Worm (Caenorhabditis elegans) whole organism, L3 larva: Measurements from ENCODE around the gene mboa-6.

ENCODE experiments used
- R02D3.7 ChIP-seq: fragments of 150-350 bp; optimal IDR thresholded peaks from 2 replicates; lab custom pipeline; 2014; ENCODE audit warnings: missing biosample characterization, missing genetic modification characterization
- aly-2 ChIP-seq: fragments of 150-350 bp; optimal IDR thresholded peaks from 2 replicates; lab custom pipeline; 2014; ENCODE audit warnings: missing biosample characterization, missing genetic modification characterization
- ama-1 ChIP-seq: fragments of 150-350 bp; optimal IDR thresholded peaks from 2 replicates; lab custom pipeline; 2018
- ceh-16 ChIP-seq: sonication (generic microtip); optimal IDR thresholded peaks from 2 replicates; lab custom pipeline; 2017; ENCODE audit warnings: missing biosample characterization, missing genetic modification characterization
- ceh-28 ChIP-seq: fragments of 150-350 bp; optimal IDR thresholded peaks from 2 replicates; lab custom pipeline; 2014; ENCODE audit warnings: missing biosample characterization, missing genetic modification reagents, missing genetic modification characterization
- ceh-82 ChIP-seq: fragments of 150-350 bp; optimal IDR thresholded peaks from 2 replicates; lab custom pipeline; 2014; ENCODE audit warnings: missing biosample characterization, missing genetic modification characterization
- ceh-9 ChIP-seq: sonication (generic microtip); optimal IDR thresholded peaks from 2 replicates; lab custom pipeline; 2018; ENCODE audit warnings: missing biosample characterization, missing genetic modification characterization
- elt-1 ChIP-seq: fragments of 150-350 bp; optimal IDR thresholded peaks from 2 replicates; lab custom pipeline; 2014; ENCODE audit warnings: missing biosample characterization, missing genetic modification characterization
- elt-2 ChIP-seq: sonication (generic microtip); optimal IDR thresholded peaks from 2 replicates; lab custom pipeline; 2016; ENCODE audit warnings: missing genetic modification reagents, mild to moderate bottlenecking, missing genetic modification characterization, missing compliant biosample characterization
- elt-3 ChIP-seq, 3 experiments: fragments of 150-350 bp in 1 of 3; sonication (generic microtip) in 2 of 3; optimal IDR thresholded peaks; 2 replicates in 2 of 3; 4 replicates in 1 of 3; lab custom pipeline; 2014 to 2017; ENCODE audit warnings: missing biosample characterization in 3 of 3, missing genetic modification characterization in 3 of 3
- eor-1 ChIP-seq, 2 experiments: fragments of 150-350 bp; optimal IDR thresholded peaks; 2 replicates each; lab custom pipeline; 2014 to 2018; ENCODE audit warnings: missing biosample characterization in 2 of 2, missing genetic modification characterization in 2 of 2
- fkh-10 ChIP-seq: sonication (generic microtip); optimal IDR thresholded peaks from 2 replicates; lab custom pipeline; 2017; ENCODE audit warnings: missing biosample characterization, missing genetic modification reagents, missing genetic modification characterization
- fos-1 ChIP-seq: fragments of 150-350 bp; optimal IDR thresholded peaks from 2 replicates; lab custom pipeline; 2014; ENCODE audit warnings: missing biosample characterization, missing genetic modification characterization
- hmg-11 ChIP-seq: sonication (generic microtip); optimal IDR thresholded peaks from 2 replicates; lab custom pipeline; 2016; ENCODE audit warnings: missing genetic modification characterization, missing compliant biosample characterization
- lin-15B ChIP-seq: fragments of 150-350 bp; optimal IDR thresholded peaks from 2 replicates; lab custom pipeline; 2014; ENCODE audit warnings: missing biosample characterization, missing genetic modification characterization
- lin-39 ChIP-seq: fragments of 150-350 bp; optimal IDR thresholded peaks from 2 replicates; lab custom pipeline; 2018; ENCODE audit warnings: missing biosample characterization, missing genetic modification reagents, missing genetic modification characterization
- lsy-12 ChIP-seq: sonication (generic microtip); optimal IDR thresholded peaks from 2 replicates; lab custom pipeline; 2016; ENCODE audit warnings: mild to moderate bottlenecking, missing genetic modification characterization, missing compliant biosample characterization
- mml-1 ChIP-seq: fragments of 150-350 bp; sonication (generic microtip); optimal IDR thresholded peaks from 3 replicates; lab custom pipeline; 2014; ENCODE audit warnings: missing biosample characterization, missing genetic modification characterization
- nfya-1 ChIP-seq: sonication (generic microtip); optimal IDR thresholded peaks from 2 replicates; lab custom pipeline; 2017; ENCODE audit warnings: missing genetic modification characterization, mild to moderate bottlenecking, missing compliant biosample characterization, antibody characterized with exemption, moderate library complexity; ENCODE audit not compliant: insufficient read depth
- nhr-11 ChIP-seq: fragments of 150-350 bp; optimal IDR thresholded peaks from 2 replicates; lab custom pipeline; 2014; ENCODE audit warnings: missing biosample characterization, missing genetic modification characterization
- nhr-12 ChIP-seq: fragments of 150-350 bp; optimal IDR thresholded peaks from 2 replicates; lab custom pipeline; 2014; ENCODE audit warnings: missing biosample characterization, missing genetic modification characterization
- nhr-237 ChIP-seq: fragments of 150-350 bp; optimal IDR thresholded peaks from 2 replicates; lab custom pipeline; 2014; ENCODE audit warnings: missing biosample characterization, missing genetic modification characterization
- nhr-25 ChIP-seq: sonication (generic microtip); optimal IDR thresholded peaks from 2 replicates; lab custom pipeline; 2017; ENCODE audit warnings: missing biosample characterization, missing genetic modification characterization
- nhr-28 ChIP-seq: fragments of 150-350 bp; optimal IDR thresholded peaks from 2 replicates; lab custom pipeline; 2014; ENCODE audit warnings: missing biosample characterization, missing genetic modification characterization
- nhr-43 ChIP-seq: sonication (generic microtip); optimal IDR thresholded peaks from 2 replicates; lab custom pipeline; 2016; ENCODE audit warnings: mild to moderate bottlenecking, missing genetic modification characterization, missing compliant biosample characterization; ENCODE audit not compliant: poor library complexity, severe bottlenecking
- nhr-67 ChIP-seq: fragments of 150-350 bp; optimal IDR thresholded peaks from 2 replicates; lab custom pipeline; 2014; ENCODE audit warnings: missing biosample characterization, missing genetic modification characterization
- nhr-76 ChIP-seq: fragments of 150-350 bp; sonication (generic microtip); optimal IDR thresholded peaks from 5 replicates; lab custom pipeline; 2014; ENCODE audit warnings: missing biosample characterization, missing genetic modification characterization
- nhr-77 ChIP-seq: fragments of 150-350 bp; optimal IDR thresholded peaks from 2 replicates; lab custom pipeline; 2014; ENCODE audit warnings: missing biosample characterization, missing genetic modification characterization
- pqm-1 ChIP-seq: fragments of 150-350 bp; optimal IDR thresholded peaks from 2 replicates; lab custom pipeline; 2017; ENCODE audit warnings: missing biosample characterization, missing genetic modification characterization, inconsistent platforms
- sea-2 ChIP-seq: fragments of 150-350 bp; sonication (generic microtip); optimal IDR thresholded peaks from 4 replicates; lab custom pipeline; 2014; ENCODE audit warnings: missing biosample characterization, missing genetic modification reagents, missing genetic modification characterization
- snpc-4 ChIP-seq: fragments of 150-350 bp; optimal IDR thresholded peaks from 2 replicates; lab custom pipeline; 2014; ENCODE audit warnings: missing biosample characterization, missing genetic modification characterization
- tbx-2 ChIP-seq: sonication (generic microtip); optimal IDR thresholded peaks from 2 replicates; lab custom pipeline; 2016; ENCODE audit warnings: mild to moderate bottlenecking, missing genetic modification characterization, missing compliant biosample characterization
- unc-62 ChIP-seq: fragments of 150-350 bp; sonication (generic microtip); optimal IDR thresholded peaks from 4 replicates; lab custom pipeline; 2014; ENCODE audit warnings: missing biosample characterization, missing genetic modification reagents, missing genetic modification characterization
- ztf-11 ChIP-seq: fragments of 150-350 bp; optimal IDR thresholded peaks from 2 replicates; lab custom pipeline; 2014; ENCODE audit warnings: missing biosample characterization, missing genetic modification characterization
- ztf-4 ChIP-seq: fragments of 150-350 bp; optimal IDR thresholded peaks from 2 replicates; lab custom pipeline; 2014; ENCODE audit warnings: missing biosample characterization, missing genetic modification characterization

The mboa-6 gene

DNA sequence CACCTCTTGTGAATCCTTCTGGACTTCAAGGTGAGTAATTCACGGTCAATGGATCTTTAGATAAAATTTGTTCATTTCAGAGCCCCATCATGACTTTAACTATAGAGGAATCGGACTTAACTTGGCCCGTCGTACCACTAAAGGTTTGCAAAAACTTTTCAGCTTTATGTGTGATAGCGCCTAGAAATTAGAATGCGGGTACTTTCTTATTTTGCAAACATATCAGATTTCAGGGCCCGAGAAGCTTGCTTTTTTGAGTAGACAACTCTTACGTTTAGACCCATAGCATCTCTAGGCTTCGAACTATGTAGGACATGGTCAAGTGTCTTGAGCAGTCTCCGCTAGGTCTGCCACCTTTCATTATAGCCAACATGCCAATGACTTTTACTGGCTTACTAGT lies 15.7 kb upstream of the mboa-6 start:
- TF ChIP-seq nhr-76 (no peak), nhr-25 (tag; lab: Kevin White, UChicago) (no peak), nhr-12 (tag; lab: Kevin White, UChicago) (no peak), snpc-4 (tag; lab: Kevin White, UChicago) (no peak), eor-1 (tag; optimal IDR thresholded peaks at IDR 0.05; lab: Kevin White, UChicago) (no peak), elt-3 (tag; optimal IDR thresholded peaks at IDR 0.05; lab: Kevin White, UChicago) (no peak), ztf-4 (tag; lab: Kevin White, UChicago) (no peak), fkh-10 (GFP tag; lab: Kevin White, UChicago) (no peak), nhr-77 (tag; lab: Kevin White, UChicago) (no peak), fos-1 (no peak), nhr-28 (tag; lab: Kevin White, UChicago) (no peak), hmg-11 (tag; lab: Kevin White, UChicago) (no peak), nhr-11 (no peak), ztf-11 (tag; lab: Kevin White, UChicago) (no peak), lsy-12 (tag; lab: Kevin White, UChicago) (no peak), ama-1 (lab: Kevin White, UChicago) (no peak), ceh-28 (tag; lab: Kevin White, UChicago) (no peak), sea-2 (GFP tag; lab: Kevin White, UChicago) (no peak)

DNA sequence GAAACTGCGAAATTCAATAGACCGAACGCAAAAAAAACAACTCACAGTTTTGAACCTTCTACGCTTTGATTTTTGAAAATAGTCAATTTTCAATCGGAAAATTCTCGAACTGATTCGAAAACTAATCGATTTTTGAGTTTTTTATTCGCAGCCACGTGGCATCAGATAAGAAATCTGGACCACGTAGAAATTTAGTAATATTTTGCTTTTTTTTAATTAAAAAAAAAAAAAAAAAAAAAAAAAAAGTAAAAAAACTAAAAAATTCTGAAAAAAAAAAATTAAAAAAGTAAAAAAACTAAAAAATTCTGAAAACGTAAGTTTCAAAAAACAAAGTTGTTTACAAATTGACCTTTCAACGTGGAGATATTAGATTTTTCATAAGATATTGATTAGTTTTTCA lies 14.9 kb upstream of the mboa-6 start, which contains the start of gene R155.3:
TSS of gene R155.3 (minus strand) at position 101 of the 400 bp plus-strand sequence.
- TF ChIP-seq ceh-9 (tag; lab: Kevin White, UChicago) (no peak), aly-2 (tag; lab: Kevin White, UChicago) (no peak), fos-1 (no peak), elt-2 (tag; lab: Kevin White, UChicago) (no peak), ceh-82 (tag; lab: Kevin White, UChicago) (no peak), elt-1 (no peak), lin-15B (no peak), R02D3.7 (tag; lab: Kevin White, UChicago) (no peak), eor-1 (tag; optimal IDR thresholded peaks at IDR 0.05; lab: Kevin White, UChicago) (no peak), unc-62 (GFP tag; lab: Kevin White, UChicago) (no peak), fkh-10 (GFP tag; lab: Kevin White, UChicago) (no peak), nfya-1 (tag; lab: Kevin White, UChicago) (no peak), pqm-1 (tag; lab: Kevin White, UChicago) (no peak), ceh-16 (tag; lab: Kevin White, UChicago) (no peak), nhr-67 (tag; lab: Kevin White, UChicago) (no peak), mml-1 (tag; lab: Kevin White, UChicago) (no peak), lin-39 (tag; lab: Kevin White, UChicago) (no peak)

DNA sequence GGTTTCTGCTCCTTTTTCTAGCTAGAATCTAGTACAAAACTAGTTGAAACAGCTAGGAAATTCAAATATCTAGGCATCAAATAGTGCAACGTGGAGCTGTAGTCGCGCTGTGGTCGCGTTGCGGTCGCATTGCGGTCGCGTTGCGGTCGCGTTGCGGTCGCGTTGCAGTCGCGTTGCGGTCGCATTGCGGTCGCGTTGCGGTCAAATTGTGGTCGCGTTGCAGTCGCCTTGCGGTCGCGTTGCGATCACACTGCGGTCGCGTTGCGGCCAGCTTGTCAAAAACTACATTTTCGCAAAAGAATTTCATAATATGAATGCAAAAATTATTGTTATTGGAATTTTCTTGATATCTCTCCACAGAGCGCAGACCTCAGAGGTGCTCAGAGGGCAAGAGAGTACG lies 14.2 kb upstream of the mboa-6 start:
- TF ChIP-seq nhr-43 (tag; lab: Kevin White, UChicago), result no peak
- no peak for TF ChIP-seq nfya-1 (tag; lab: Kevin White, UChicago)
- no peak for TF ChIP-seq nhr-76
- no peak for TF ChIP-seq snpc-4 (tag; lab: Kevin White, UChicago)
- TF ChIP-seq nhr-25 (tag; lab: Kevin White, UChicago), result no peak
- TF ChIP-seq mml-1 (tag; lab: Kevin White, UChicago), result no peak
- TF ChIP-seq nhr-237 (tag; lab: Kevin White, UChicago), result no peak
- TF ChIP-seq ceh-82 (tag; lab: Kevin White, UChicago), result no peak
- no peak for TF ChIP-seq fkh-10 (GFP tag; lab: Kevin White, UChicago)
- TF ChIP-seq pqm-1 (tag; lab: Kevin White, UChicago), result no peak
- TF ChIP-seq tbx-2 (tag; lab: Kevin White, UChicago), result no peak
- no peak for TF ChIP-seq ztf-4 (tag; lab: Kevin White, UChicago)
- no peak for TF ChIP-seq nhr-28 (tag; lab: Kevin White, UChicago)
- TF ChIP-seq lin-39 (tag; lab: Kevin White, UChicago), result no peak
- no peak for TF ChIP-seq elt-2 (tag; lab: Kevin White, UChicago)

DNA sequence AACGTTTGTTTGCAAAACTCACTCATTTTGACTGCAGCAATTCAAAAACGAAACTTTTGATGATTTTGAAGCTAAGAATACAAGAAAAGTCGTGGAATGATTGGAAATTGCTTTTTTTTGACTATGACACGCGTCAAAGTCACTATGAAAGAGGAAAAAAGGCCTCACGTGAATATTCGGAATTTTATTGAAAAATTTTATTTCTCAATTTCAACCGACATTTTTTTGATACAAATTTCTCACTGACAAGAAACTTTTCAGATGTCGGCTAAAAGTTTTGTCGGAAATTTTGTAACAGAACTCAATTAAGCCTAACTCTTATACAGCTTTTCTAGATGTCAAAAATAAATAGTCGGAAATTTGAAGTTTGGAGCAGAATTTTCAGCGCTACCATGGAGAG lies 8.7 kb upstream of the mboa-6 start, which contains the start of gene R155.5:
TSS of gene R155.5 (minus strand) at position 101 of the 400 bp plus-strand sequence.
- TF ChIP-seq elt-1, result no peak
- no peak for TF ChIP-seq sea-2 (GFP tag; lab: Kevin White, UChicago)
- TF ChIP-seq tbx-2 (tag; lab: Kevin White, UChicago), result no peak
